Worm (Caenorhabditis elegans): Measurements from ENCODE around the gene F48G7.7.

The F48G7.7 gene

DNA sequence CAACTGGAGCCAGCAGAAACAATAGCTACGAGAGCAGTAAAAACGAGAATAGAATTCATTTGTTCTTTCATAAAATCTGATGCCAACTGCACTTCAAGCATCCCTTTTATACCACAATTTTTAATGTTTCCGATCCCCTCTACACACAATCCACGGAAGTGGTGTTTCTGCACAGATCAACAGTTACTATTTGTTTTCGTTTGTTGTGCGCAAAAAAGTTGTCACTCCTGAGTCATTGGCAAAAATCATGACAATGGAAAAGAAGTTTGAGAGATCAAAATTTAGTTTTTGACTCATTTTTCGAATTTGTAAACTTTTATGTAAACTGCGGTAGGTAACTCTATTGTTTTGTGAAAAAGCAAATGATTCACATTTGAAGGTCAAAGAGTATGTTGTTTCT lies 22.1 kb downstream of the F48G7.7 start, which contains the start of gene srlf-37:
Gene srlf-37, minus strand, starts transcription at position 101 of the 400 bp plus-strand sequence.
- TF ChIP-seq ham-2 (GFP tag; optimal IDR thresholded peaks at IDR 0.05) (no peak), snpc-4 (tag; optimal IDR thresholded peaks at IDR 0.05) (no peak), nhr-237 (tag; optimal IDR thresholded peaks at IDR 0.05) (no peak), lin-32 (GFP tag; optimal IDR thresholded peaks at IDR 0.05) (no peak), unc-120 (tag; optimal IDR thresholded peaks at IDR 0.05; ENCODE audit: poor library complexity, severe bottlenecking) (no peak), lsy-2 (tag; optimal IDR thresholded peaks at IDR 0.05) (no peak), hlh-1 (tag; optimal IDR thresholded peaks at IDR 0.05) (no peak), bed-3 (GFP tag; optimal IDR thresholded peaks at IDR 0.05) (no peak), blmp-1 (tag; optimal IDR thresholded peaks at IDR 0.05) (no peak), cnd-1 (tag; optimal IDR thresholded peaks at IDR 0.05) (no peak)

DNA sequence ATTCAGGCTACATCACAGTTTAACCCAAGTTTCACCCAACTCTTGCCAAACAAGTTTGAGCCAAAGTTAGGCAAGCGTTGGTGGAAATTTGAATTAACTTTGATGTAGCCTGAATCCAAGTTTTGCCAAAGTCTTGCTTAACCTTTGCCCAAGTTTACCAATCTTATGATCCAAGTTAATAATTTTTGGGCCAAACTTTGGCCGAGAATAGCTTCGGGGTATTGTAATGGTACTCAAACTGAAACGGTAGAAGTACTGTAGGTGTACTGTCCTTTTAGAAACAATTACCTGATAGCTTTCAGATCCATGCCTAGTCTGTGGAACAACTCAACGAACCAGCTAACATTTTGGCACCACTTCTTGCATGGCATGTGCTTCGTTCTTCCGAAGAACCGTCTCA lies 26.0 kb downstream of the F48G7.7 start, which contains the start of gene nhr-251:
Gene nhr-251, plus strand, starts transcription at position 301 of the 400 bp plus-strand sequence.
- TF ChIP-seq blmp-1 (tag; optimal IDR thresholded peaks at IDR 0.05), result no peak
- TF ChIP-seq sptf-1 (tag; optimal IDR thresholded peaks at IDR 0.05), result no peak
- TF ChIP-seq ces-1 (GFP tag; optimal IDR thresholded peaks at IDR 0.05), result no peak
- TF ChIP-seq flh-1 (GFP tag; optimal IDR thresholded peaks at IDR 0.05), result no peak
- TF ChIP-seq lin-32 (GFP tag; optimal IDR thresholded peaks at IDR 0.05), result no peak

DNA sequence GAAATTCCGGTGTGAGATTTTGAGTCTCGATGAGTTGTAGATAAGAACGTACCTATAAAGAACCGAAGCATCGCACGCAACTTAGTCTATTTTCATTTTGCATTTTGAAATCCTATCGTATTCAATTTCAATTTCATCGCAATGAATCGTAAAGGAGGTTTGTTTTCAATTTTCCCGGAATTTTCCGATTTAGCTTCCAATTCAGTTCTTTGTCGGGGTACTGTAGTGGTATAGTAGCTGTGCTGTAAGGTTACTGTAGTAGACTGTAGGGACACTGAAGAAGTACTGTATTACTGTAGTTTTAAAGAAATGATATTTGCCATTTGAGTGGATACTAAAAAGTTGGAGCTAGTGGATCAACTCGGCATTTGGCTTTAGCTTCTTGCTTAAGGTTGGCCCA lies 26.4 kb downstream of the F48G7.7 start:
- TF ChIP-seq tbx-8 (GFP tag; optimal IDR thresholded peaks at IDR 0.05), result no peak
- TF ChIP-seq mab-5 (tag; optimal IDR thresholded peaks at IDR 0.05), result no peak
- TF ChIP-seq ztf-11 (tag; optimal IDR thresholded peaks at IDR 0.05), result no peak
- TF ChIP-seq ceh-83 (GFP tag; optimal IDR thresholded peaks at IDR 0.05), result no peak
- no peak for TF ChIP-seq unc-62 (GFP tag; optimal IDR thresholded peaks at IDR 0.05)
- no peak for TF ChIP-seq elt-1 (tag; optimal IDR thresholded peaks at IDR 0.05; ENCODE audit: borderline replicate concordance, insufficient read depth)
- TF ChIP-seq ceh-39 (tag; optimal IDR thresholded peaks at IDR 0.05), result no peak

DNA sequence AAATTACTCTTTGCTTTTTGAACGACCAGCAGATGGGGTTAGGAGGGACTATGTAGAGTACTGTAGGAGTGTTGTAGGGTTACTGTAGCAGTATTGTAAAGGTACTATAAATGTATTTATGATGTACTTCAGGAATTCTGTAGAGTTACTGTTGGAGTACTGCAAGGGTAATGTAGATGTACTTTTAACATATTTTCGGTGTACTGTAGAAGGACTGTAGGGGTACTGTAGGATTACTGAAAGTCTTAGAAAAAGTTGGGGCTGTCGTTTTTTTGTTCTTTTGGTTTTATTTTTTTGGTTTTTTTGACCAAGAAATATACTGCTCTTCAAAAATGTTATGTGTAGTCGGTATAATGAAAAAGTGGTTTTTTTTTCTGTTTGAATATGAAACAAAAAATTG lies 27.6 kb downstream of the F48G7.7 start:
- TF ChIP-seq hlh-1 (tag; optimal IDR thresholded peaks at IDR 0.05) (no peak), snpc-4 (tag; optimal IDR thresholded peaks at IDR 0.05) (no peak), elt-1 (tag; optimal IDR thresholded peaks at IDR 0.05; ENCODE audit: borderline replicate concordance, insufficient read depth) (no peak), zip-8 (tag; optimal IDR thresholded peaks at IDR 0.05) (no peak), nhr-12 (tag; optimal IDR thresholded peaks at IDR 0.05) (no peak)

DNA sequence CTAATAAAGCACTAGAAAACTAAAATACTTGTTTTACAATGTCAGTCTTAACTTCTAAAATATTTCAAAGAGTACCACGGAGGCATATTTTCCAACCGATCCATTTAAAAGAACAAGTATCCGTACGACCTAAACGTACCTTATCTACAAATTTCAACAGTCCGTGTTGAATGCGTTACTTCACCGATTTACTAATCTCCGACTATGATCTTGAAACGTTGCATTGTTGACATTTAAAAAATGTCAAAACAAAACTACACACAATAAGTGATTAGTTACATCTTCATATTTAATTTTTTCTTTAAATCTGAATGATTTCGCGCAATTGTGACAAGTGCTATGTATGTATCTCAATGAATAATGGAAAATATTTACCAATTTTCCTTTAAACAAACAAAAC lies 28.4 kb downstream of the F48G7.7 start:
- TF ChIP-seq ces-1 (GFP tag; optimal IDR thresholded peaks at IDR 0.05), result no peak
- TF ChIP-seq elt-3 (tag; optimal IDR thresholded peaks at IDR 0.05), result no peak
- no peak for TF ChIP-seq snpc-4 (tag; optimal IDR thresholded peaks at IDR 0.05)
- no peak for TF ChIP-seq nhr-12 (tag; optimal IDR thresholded peaks at IDR 0.05)
- TF ChIP-seq lin-32 (GFP tag; optimal IDR thresholded peaks at IDR 0.05), result no peak
- TF ChIP-seq elt-1 (tag; optimal IDR thresholded peaks at IDR 0.05; ENCODE audit: borderline replicate concordance, insufficient read depth), result no peak
- no peak for TF ChIP-seq ceh-43 (GFP tag; optimal IDR thresholded peaks at IDR 0.05)
- TF ChIP-seq sptf-1 (tag; optimal IDR thresholded peaks at IDR 0.05), result no peak
- TF ChIP-seq flh-1 (GFP tag; optimal IDR thresholded peaks at IDR 0.05), result no peak
- no peak for TF ChIP-seq nhr-28 (tag; optimal IDR thresholded peaks at IDR 0.05)
- no peak for TF ChIP-seq ztf-11 (tag; optimal IDR thresholded peaks at IDR 0.05)
- TF ChIP-seq ceh-39 (tag; optimal IDR thresholded peaks at IDR 0.05), result no peak
- no peak for TF ChIP-seq sem-2 (GFP tag; optimal IDR thresholded peaks at IDR 0.05)

DNA sequence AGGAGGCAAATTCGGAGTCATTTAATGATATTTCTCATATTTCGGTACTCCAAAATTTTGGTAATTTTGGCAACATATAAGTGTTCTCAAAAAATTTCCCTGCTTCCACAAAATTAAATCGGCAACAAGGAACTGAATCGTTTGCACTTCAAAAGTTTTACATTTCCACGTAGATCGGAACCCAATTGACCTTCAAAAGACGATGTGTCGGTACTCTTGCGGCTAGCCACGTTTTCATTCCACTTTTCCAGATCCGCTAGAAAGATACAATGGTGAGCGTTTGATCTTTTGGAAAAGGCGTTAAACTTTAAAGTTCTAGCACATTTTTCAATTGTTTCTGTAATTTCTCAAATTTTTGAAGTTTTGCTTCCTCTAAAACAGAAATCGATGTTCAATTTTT lies 29.3 kb downstream of the F48G7.7 start:
- TF ChIP-seq lsy-2 (tag; optimal IDR thresholded peaks at IDR 0.05) (no peak), ceh-39 (tag; optimal IDR thresholded peaks at IDR 0.05) (no peak), nhr-2 (tag; optimal IDR thresholded peaks at IDR 0.05) (no peak), bed-3 (GFP tag; optimal IDR thresholded peaks at IDR 0.05) (no peak), zip-8 (tag; optimal IDR thresholded peaks at IDR 0.05) (no peak), mep-1 (tag; optimal IDR thresholded peaks at IDR 0.05) (no peak), M03D4.4 (tag; optimal IDR thresholded peaks at IDR 0.05) (no peak), sem-2 (GFP tag; optimal IDR thresholded peaks at IDR 0.05) (no peak), ham-2 (GFP tag; optimal IDR thresholded peaks at IDR 0.05) (no peak), blmp-1 (tag; optimal IDR thresholded peaks at IDR 0.05) (no peak), ztf-11 (tag; optimal IDR thresholded peaks at IDR 0.05) (no peak), tbx-8 (GFP tag; optimal IDR thresholded peaks at IDR 0.05) (no peak), mls-2 (tag; optimal IDR thresholded peaks at IDR 0.05) (no peak), ceh-83 (GFP tag; optimal IDR thresholded peaks at IDR 0.05) (no peak), snpc-4 (tag; optimal IDR thresholded peaks at IDR 0.05) (no peak), hlh-1 (tag; optimal IDR thresholded peaks at IDR 0.05) (no peak), mab-5 (tag; optimal IDR thresholded peaks at IDR 0.05) (no peak), flh-1 (GFP tag; optimal IDR thresholded peaks at IDR 0.05) (no peak)

Measured in whole organism, mixed stage, embryonic.